Worm (Caenorhabditis elegans) whole organism, young adult: ENCODE data around the gene clec-225.

Experiments
- B0336.3 ChIP-seq: fragments of 200-800 bp; sonication (Bioruptor generic); IDR thresholded peaks from 2 replicates; pipeline ENCODE4 v1.3.6; 2022; ENCODE audit warnings: missing genetic modification characterization, missing compliant biosample characterization
- F37B4.10 ChIP-seq: fragments of 200-800 bp; sonication (Bioruptor generic); IDR thresholded peaks from 2 replicates; pipeline ENCODE4 v1.3.6; 2022; ENCODE audit warnings: missing genetic modification characterization, missing compliant biosample characterization
- F39B2.1 ChIP-seq: fragments of 200-800 bp; sonication (Bioruptor generic); IDR thresholded peaks from 2 replicates; pipeline ENCODE4 v1.3.6; 2022; ENCODE audit warnings: missing genetic modification reagents, missing genetic modification characterization, missing compliant biosample characterization
- F49E8.2 ChIP-seq: sonication (generic microtip); optimal IDR thresholded peaks from 3 replicates; lab custom pipeline; 2017; ENCODE audit warnings: missing genetic modification characterization, mild to moderate bottlenecking, missing compliant biosample characterization, antibody characterized with exemption, moderate library complexity; ENCODE audit not compliant: insufficient read depth
- Y53G8AR.9 ChIP-seq: fragments of 200-800 bp; sonication (Bioruptor generic); conservative IDR thresholded peaks from 2 replicates; pipeline ENCODE4 v1.3.6; 2022; ENCODE audit warnings: missing genetic modification reagents, missing genetic modification characterization, missing compliant biosample characterization
- Y56A3A.18 ChIP-seq: fragments of 200-800 bp; sonication (Bioruptor generic); IDR thresholded peaks from 2 replicates; pipeline ENCODE4 v1.3.6; 2022; ENCODE audit warnings: missing genetic modification reagents, missing genetic modification characterization, missing compliant biosample characterization
- ZK185.1 ChIP-seq: sonication (generic microtip); optimal IDR thresholded peaks from 2 replicates; lab custom pipeline; 2016; ENCODE audit warnings: mild to moderate bottlenecking, missing genetic modification characterization, missing compliant biosample characterization; ENCODE audit not compliant: poor library complexity, severe bottlenecking
- akir-1 ChIP-seq: fragments of 200-800 bp; sonication (Bioruptor generic); optimal IDR thresholded peaks from 2 replicates; lab custom pipeline; 2018; ENCODE audit warnings: mild to moderate bottlenecking, missing genetic modification characterization, moderate library complexity, missing compliant biosample characterization
- atf-7 ChIP-seq: sonication (generic microtip); optimal IDR thresholded peaks from 2 replicates; lab custom pipeline; 2017; ENCODE audit warnings: mild to moderate bottlenecking, missing genetic modification characterization, missing compliant biosample characterization
- athp-1 ChIP-seq: sonication (generic microtip); optimal IDR thresholded peaks from 2 replicates; lab custom pipeline; 2017; ENCODE audit warnings: mild to moderate bottlenecking, missing genetic modification characterization, missing compliant biosample characterization
- bed-1 ChIP-seq: fragments of 200-800 bp; sonication (Bioruptor generic); IDR thresholded peaks from 2 replicates; pipeline ENCODE4 v1.3.6; 2022; ENCODE audit warnings: missing genetic modification reagents, missing genetic modification characterization, missing compliant biosample characterization
- ccch-3 ChIP-seq: fragments of 200-800 bp; sonication (Bioruptor generic); optimal IDR thresholded peaks from 2 replicates; lab custom pipeline; 2018; ENCODE audit warnings: mild to moderate bottlenecking, missing genetic modification characterization, missing compliant biosample characterization
- cebp-1 ChIP-seq, 2 experiments: fragments of 200-800 bp in 1 of 2; sonication (Bioruptor generic) in 1 of 2; sonication (generic microtip) in 1 of 2; IDR thresholded peaks in 1 of 2; optimal IDR thresholded peaks in 1 of 2; 2 replicates each; pipeline versions ENCODE4 v1.3.6 to Lab custom; 2017 to 2022; ENCODE audit warnings: missing compliant biosample characterization in 2 of 2, missing genetic modification characterization in 2 of 2, mild to moderate bottlenecking in 1 of 2, missing genetic modification reagents in 1 of 2, moderate library complexity in 1 of 2
- efl-1 ChIP-seq: fragments of 150-350 bp; optimal IDR thresholded peaks from 2 replicates; lab custom pipeline; 2014; ENCODE audit warnings: missing biosample characterization, missing genetic modification reagents, missing genetic modification characterization
- him-1 ChIP-seq: sonication (generic microtip); optimal IDR thresholded peaks from 2 replicates; lab custom pipeline; 2016; ENCODE audit warnings: missing genotype, missing genetic modification reagents, missing genetic modification characterization, missing compliant biosample characterization
- hmg-1.2 ChIP-seq: fragments of 200-800 bp; sonication (Bioruptor generic); IDR thresholded peaks from 2 replicates; pipeline ENCODE4 v1.3.6; 2022; ENCODE audit warnings: missing genetic modification reagents, missing genetic modification characterization, missing compliant biosample characterization
- lag-1 ChIP-seq: fragments of 200-800 bp; sonication (Bioruptor generic); IDR thresholded peaks from 2 replicates; pipeline ENCODE4 v1.3.6; 2022; ENCODE audit warnings: missing genetic modification reagents, missing genetic modification characterization, missing compliant biosample characterization
- lin-26 ChIP-seq: fragments of 200-800 bp; sonication (Bioruptor generic); IDR thresholded peaks from 2 replicates; pipeline ENCODE4 v1.3.6; 2022; ENCODE audit warnings: missing genetic modification reagents, missing genetic modification characterization, missing compliant biosample characterization
- lin-54 ChIP-seq: fragments of 200-800 bp; sonication (Bioruptor generic); optimal IDR thresholded peaks from 2 replicates; lab custom pipeline; 2018; ENCODE audit warnings: mild to moderate bottlenecking, missing genetic modification characterization, missing compliant biosample characterization
- madf-3 ChIP-seq: fragments of 200-800 bp; sonication (Bioruptor generic); IDR thresholded peaks from 2 replicates; pipeline ENCODE4 v1.3.6; 2022; ENCODE audit warnings: missing genetic modification reagents, missing genetic modification characterization, missing compliant biosample characterization
- madf-6 ChIP-seq: fragments of 200-800 bp; sonication (Bioruptor generic); IDR thresholded peaks from 2 replicates; pipeline ENCODE4 v1.3.6; 2022; ENCODE audit warnings: missing genetic modification reagents, missing genetic modification characterization, missing compliant biosample characterization
- madf-8 ChIP-seq: fragments of 200-800 bp; sonication (Bioruptor generic); conservative IDR thresholded peaks from 2 replicates; pipeline ENCODE4 v1.3.6; 2022; ENCODE audit warnings: missing genetic modification reagents, missing genetic modification characterization, missing compliant biosample characterization
- mcd-1 ChIP-seq: fragments of 200-800 bp; sonication (Bioruptor generic); IDR thresholded peaks from 2 replicates; pipeline ENCODE4 v1.3.6; 2022; ENCODE audit warnings: missing genetic modification reagents, missing genetic modification characterization, missing compliant biosample characterization
- mes-4 ChIP-seq: sonication (generic microtip); optimal IDR thresholded peaks from 2 replicates; lab custom pipeline; 2016; ENCODE audit warnings: missing genotype, missing genetic modification characterization, missing compliant biosample characterization
- nfya-1 ChIP-seq: sonication (generic microtip); optimal IDR thresholded peaks from 2 replicates; lab custom pipeline; 2017; ENCODE audit warnings: antibody characterized with exemption, missing compliant biosample characterization, missing genetic modification characterization, borderline replicate concordance; ENCODE audit not compliant: insufficient read depth
- nfya-2 ChIP-seq: fragments of 200-800 bp; sonication (Bioruptor generic); IDR thresholded peaks from 2 replicates; pipeline ENCODE4 v1.3.6; 2022; ENCODE audit warnings: missing genetic modification reagents, missing genetic modification characterization, missing compliant biosample characterization
- nhr-27 ChIP-seq: fragments of 200-800 bp; sonication (Bioruptor generic); optimal IDR thresholded peaks from 2 replicates; lab custom pipeline; 2018; ENCODE audit warnings: mild to moderate bottlenecking, missing genetic modification characterization, moderate library complexity, missing compliant biosample characterization
- nhr-90 ChIP-seq: sonication (generic microtip); optimal IDR thresholded peaks from 2 replicates; lab custom pipeline; 2016; ENCODE audit warnings: missing genotype, mild to moderate bottlenecking, missing genetic modification characterization, missing compliant biosample characterization
- snpc-1.1 ChIP-seq: sonication (generic microtip); optimal IDR thresholded peaks from 2 replicates; lab custom pipeline; 2017; ENCODE audit warnings: missing genetic modification characterization, mild to moderate bottlenecking, missing compliant biosample characterization, antibody characterized with exemption, moderate library complexity, missing genotype, missing genetic modification reagents; ENCODE audit not compliant: insufficient read depth
- snpc-3.4 ChIP-seq: sonication (generic microtip); optimal IDR thresholded peaks from 2 replicates; lab custom pipeline; 2017; ENCODE audit warnings: missing genetic modification characterization, mild to moderate bottlenecking, missing compliant biosample characterization, antibody characterized with exemption, moderate library complexity, missing genotype, missing genetic modification reagents
- snpc-4 ChIP-seq, 5 experiments: fragments of 150-350 bp in 1 of 5; sonication (generic microtip) in 4 of 5; optimal IDR thresholded peaks; 2 replicates each; lab custom pipeline; 2014 to 2018; ENCODE audit warnings: missing genetic modification characterization in 5 of 5, missing biosample characterization in 3 of 5, antibody characterized with exemption in 2 of 5, mild to moderate bottlenecking in 2 of 5, missing compliant biosample characterization in 2 of 5, missing genotype in 2 of 5, moderate library complexity in 2 of 5, missing genetic modification reagents in 1 of 5
- tbx-9 ChIP-seq: sonication (generic microtip); optimal IDR thresholded peaks from 2 replicates; lab custom pipeline; 2016; ENCODE audit warnings: borderline replicate concordance, missing genetic modification characterization, inconsistent platforms, missing compliant biosample characterization
- zfh-2 ChIP-seq: fragments of 200-800 bp; sonication (Bioruptor generic); conservative IDR thresholded peaks from 2 replicates; pipeline ENCODE4 v1.3.6; 2022; ENCODE audit warnings: missing genetic modification reagents, missing genetic modification characterization, missing compliant biosample characterization

clec-225 gene

DNA sequence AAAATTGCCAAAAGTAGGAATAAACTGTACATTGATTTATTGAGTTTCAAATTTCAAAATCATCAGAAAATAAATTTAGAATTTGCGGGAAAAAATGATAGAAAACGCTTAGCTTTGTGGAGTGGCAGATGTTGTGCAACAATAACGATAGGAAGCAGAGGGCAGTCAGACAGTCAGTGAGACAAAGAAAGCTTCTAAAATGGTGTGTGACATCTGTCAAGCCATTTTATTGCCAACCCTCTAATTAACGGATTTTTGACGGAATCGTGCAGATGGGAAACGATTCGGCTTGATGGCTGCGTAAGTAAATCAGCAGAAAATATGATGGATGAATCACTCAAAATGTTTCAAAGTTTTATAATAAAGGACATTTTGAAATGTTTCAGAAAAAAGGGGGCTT is 14.6 kb downstream of the clec-225 start, which contains the start of gene max-1:
max-1 (minus strand) TSS at position 124 of the 400 bp plus-strand sequence.
- TF ChIP-seq atf-7 = no peak
- TF ChIP-seq B0336.3 (GFP tag; lab: Robert Waterston, UW) = 0 out of 2 replicates have a peak, but pooled peaks have one; percentile 12
- TF ChIP-seq tbx-9 = no peak
- no peak for TF ChIP-seq him-1 (tag; lab: Kevin White, UChicago)
- 0 out of 2 replicates have a peak, but pooled peaks have one; percentile 63 for TF ChIP-seq madf-3 (GFP tag; lab: Robert Waterston, UW)
- TF ChIP-seq F39B2.1 (GFP tag; lab: Robert Waterston, UW) = no peak
- TF ChIP-seq, all 124 proteins: peak for 2

ce11 chrV:13116114-13116603 is 18.5 kb downstream of the clec-225 start, which contains the start of gene acly-2:
TSS of gene acly-2 (plus strand) at chrV:13116488.
- TF ChIP-seq F49E8.2 (tag; lab: Kevin White, UChicago) = no peak
- peak; percentile 54 for TF ChIP-seq efl-1
- no peak for TF ChIP-seq snpc-1.1
- TF ChIP-seq madf-6 (GFP tag; lab: Robert Waterston, UW) = peak; percentile 59
- no peak for TF ChIP-seq snpc-4 (GFP tag; optimal IDR thresholded peaks at IDR 0.05; lab: Kevin White, UChicago)
- TF ChIP-seq snpc-4 (tag; optimal IDR thresholded peaks at IDR 0.05; lab: Kevin White, UChicago) = peak in 1 of 4 experiments; percentile 27
- peak; percentile 18; the same call in 1 of the 2 replicates for TF ChIP-seq madf-8 (GFP tag; lab: Robert Waterston, UW)

- TF ChIP-seq ccch-3 (GFP tag; lab: Kevin White, UChicago) (no peak), lin-26 (GFP tag; lab: Robert Waterston, UW) (no peak), mcd-1 (GFP tag; lab: Robert Waterston, UW) (no peak), cebp-1 (GFP tag; IDR thresholded peaks at IDR 0.05; lab: Robert Waterston, UW) (no peak), cebp-1 (tag; optimal IDR thresholded peaks at IDR 0.05; lab: Kevin White, UChicago) (no peak), Y53G8AR.9 (no peak), tbx-9 (no peak), nhr-90 (tag; lab: Kevin White, UChicago) (no peak), lag-1 (GFP tag; lab: Robert Waterston, UW) (no peak), lin-54 (no peak), zfh-2 (GFP tag; lab: Robert Waterston, UW) (no peak), nfya-2 (no peak), akir-1 (no peak), madf-6 (GFP tag; lab: Robert Waterston, UW) (no peak), snpc-3.4 (tag; lab: Kevin White, UChicago) (no peak), athp-1 (tag; lab: Kevin White, UChicago) (no peak), hmg-1.2 (GFP tag; lab: Robert Waterston, UW) (no peak), F37B4.10 (GFP tag; lab: Robert Waterston, UW) (no peak), ZK185.1 (no peak)
Observed at ce11 chrV:13114552-13115237, 20.0 kb downstream of the clec-225 start.

DNA sequence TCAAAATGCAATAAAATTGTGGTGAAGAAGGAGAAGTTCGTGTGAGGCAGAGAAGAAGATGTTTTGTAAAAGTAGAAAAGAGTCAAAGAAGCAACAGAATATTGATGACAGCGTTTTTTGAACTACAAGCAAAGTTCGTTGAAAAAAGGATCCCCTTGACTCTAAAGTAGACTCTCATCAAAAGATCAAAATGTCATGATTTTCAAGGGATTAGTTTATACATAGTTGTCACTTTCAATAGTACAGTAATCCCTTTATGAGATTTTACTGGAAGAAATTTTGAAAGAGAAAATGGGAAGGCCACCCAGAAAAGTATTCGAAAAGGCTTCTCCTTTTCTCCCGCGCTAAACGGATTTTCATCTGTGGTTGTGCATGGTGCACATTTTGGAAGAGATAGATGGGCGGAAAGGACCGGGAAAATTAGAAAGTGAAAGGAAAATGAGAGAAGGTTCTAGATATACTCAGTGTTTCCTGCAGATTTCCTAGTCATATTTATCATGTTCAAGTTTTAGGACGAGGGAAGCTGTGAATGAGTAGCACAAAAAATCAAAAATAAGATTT is 21.7 kb downstream of the clec-225 start:
- TF ChIP-seq nfya-2 (no peak), hmg-1.2 (GFP tag; lab: Robert Waterston, UW) (no peak), bed-1 (no peak), mcd-1 (GFP tag; lab: Robert Waterston, UW) (no peak), Y56A3A.18 (GFP tag; lab: Robert Waterston, UW) (no peak), ZK185.1 (no peak), nhr-27 (tag; lab: Kevin White, UChicago) (no peak), nfya-1 (tag; lab: Kevin White, UChicago) (no peak), snpc-1.1 (no peak), mes-4 (tag; lab: Kevin White, UChicago) (no peak)
